Fruit fly (Drosophila melanogaster): Measurements from ENCODE around the gene Gr89a.

The Gr89a gene

DNA sequence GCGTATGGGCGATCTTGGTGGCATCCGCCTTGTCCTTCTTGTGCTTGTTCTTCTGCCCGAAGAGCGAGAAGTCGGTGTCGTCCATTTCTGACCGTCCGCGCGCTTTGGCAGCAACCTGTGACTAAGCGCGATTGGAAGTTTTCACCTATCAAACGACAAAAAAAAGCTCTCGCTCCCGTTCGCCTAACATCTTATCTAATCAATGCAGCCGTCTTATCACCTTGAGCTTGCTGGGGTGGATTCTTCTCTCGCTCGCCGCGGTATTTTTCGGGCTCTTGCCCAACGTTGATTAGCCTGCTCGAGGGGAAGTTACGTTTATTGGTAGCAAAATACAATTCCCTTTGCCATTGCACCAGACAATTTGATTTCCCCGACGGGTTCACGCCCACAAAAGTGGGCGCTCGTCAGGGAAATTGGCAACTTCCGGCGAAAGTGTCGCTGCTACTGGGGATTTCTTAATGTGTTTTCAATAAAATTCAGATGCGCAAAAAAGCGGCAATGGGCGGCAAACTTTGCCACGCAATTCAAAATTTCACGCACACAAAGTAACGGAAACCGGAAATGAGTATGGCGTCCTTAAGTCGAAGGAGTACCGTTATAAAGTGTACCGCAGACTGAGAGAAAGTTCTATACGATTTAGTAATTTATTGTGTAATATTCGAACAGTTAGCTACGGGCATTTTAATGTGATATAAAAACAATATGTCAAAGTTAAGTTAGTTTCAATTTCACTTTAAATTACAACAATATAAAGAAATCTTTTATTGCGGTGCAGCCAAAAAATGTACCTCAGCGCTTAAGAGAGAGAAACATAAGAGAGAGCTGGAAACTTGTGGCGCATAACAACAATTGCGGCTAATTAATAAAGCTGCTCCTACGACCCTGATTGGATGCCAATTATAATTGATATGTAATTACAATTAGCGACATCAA, 2.4 kb upstream of the Gr89a start, which contains the start of gene Decay (continued):
- TF ChIP-seq CG6792 (GFP tag; optimal IDR thresholded peaks at IDR 0.05) (peak; percentile 30), Met (GFP tag; optimal IDR thresholded peaks at IDR 0.05) (peak; percentile 65), CG4318 (GFP tag; optimal IDR thresholded peaks at IDR 0.05) (no peak), esn (GFP tag; optimal IDR thresholded peaks at IDR 0.05) (peak; percentile 73), CG16779 (tag; optimal IDR thresholded peaks at IDR 0.05) (no peak), lz (GFP tag; optimal IDR thresholded peaks at IDR 0.05) (peak; percentile 48), Sox102F (GFP tag; optimal IDR thresholded peaks at IDR 0.05) (peak; percentile 61), Hr39 (GFP tag; optimal IDR thresholded peaks at IDR 0.05) (peak; percentile 55), topi (GFP tag; optimal IDR thresholded peaks at IDR 0.05) (peak; percentile 65), CG15336 (GFP tag; IDR thresholded peaks at IDR 0.05) (peak; percentile 52), fd85E (GFP tag; optimal IDR thresholded peaks at IDR 0.05) (no peak), pdm3 (GFP tag; optimal IDR thresholded peaks at IDR 0.05) (peak; percentile 51), Ets21C (GFP tag; optimal IDR thresholded peaks at IDR 0.05) (peak; percentile 45), cyc (GFP tag; optimal IDR thresholded peaks at IDR 0.05) (peak; percentile 37), CG8119 (GFP tag; IDR thresholded peaks at IDR 0.05) (peak; percentile 58; the same call in 2 of the 3 replicates), salr (GFP tag; optimal IDR thresholded peaks at IDR 0.05) (peak in 1 of 2 experiments; percentile 15), dsx (GFP tag; optimal IDR thresholded peaks at IDR 0.05; ENCODE audit: poor library complexity, severe bottlenecking) (no peak), svp (GFP tag) (peak; percentile 81), Smox (GFP tag; optimal IDR thresholded peaks at IDR 0.05) (peak; percentile 53), vri (GFP tag; optimal IDR thresholded peaks at IDR 0.05) (no peak), fkh (GFP tag; optimal IDR thresholded peaks at IDR 0.05) (no peak)

- TF ChIP-seq fd59A (GFP tag; optimal IDR thresholded peaks at IDR 0.05) (peak; percentile 30), topi (GFP tag; optimal IDR thresholded peaks at IDR 0.05) (peak; percentile 61), CG15336 (GFP tag; IDR thresholded peaks at IDR 0.05) (peak; percentile 76), spab (GFP tag; optimal IDR thresholded peaks at IDR 0.05) (peak; percentile 31), Hr4 (GFP tag; optimal IDR thresholded peaks at IDR 0.05) (peak; percentile 62), acj6 (GFP tag; optimal IDR thresholded peaks at IDR 0.05) (peak; percentile 61), Eip78C (GFP tag) (peak; percentile 93), Ets96B (tag; optimal IDR thresholded peaks at IDR 0.05) (peak; percentile 60), CG10631 (GFP tag; optimal IDR thresholded peaks at IDR 0.05) (peak; percentile 70), CG11902 (GFP tag; optimal IDR thresholded peaks at IDR 0.05) (peak; percentile 35), Hr38 (GFP tag; optimal IDR thresholded peaks at IDR 0.05) (no peak), CG7368 (GFP tag; optimal IDR thresholded peaks at IDR 0.05) (peak; percentile 34), dac (GFP tag; optimal IDR thresholded peaks at IDR 0.05) (peak; percentile 49), fd85E (GFP tag; optimal IDR thresholded peaks at IDR 0.05) (no peak), fkh (GFP tag; optimal IDR thresholded peaks at IDR 0.05) (no peak), cyc (GFP tag; optimal IDR thresholded peaks at IDR 0.05) (peak; percentile 78), Sox14 (GFP tag; optimal IDR thresholded peaks at IDR 0.05) (peak; percentile 59), eg (GFP tag; IDR thresholded peaks at IDR 0.05) (peak; percentile 90), Ets21C (GFP tag; optimal IDR thresholded peaks at IDR 0.05) (peak; percentile 19), Met (GFP tag; optimal IDR thresholded peaks at IDR 0.05) (peak; percentile 77), CG6792 (GFP tag; optimal IDR thresholded peaks at IDR 0.05) (peak; percentile 58), CG6854 (GFP tag; optimal IDR thresholded peaks at IDR 0.05) (no peak), Hr39 (GFP tag; optimal IDR thresholded peaks at IDR 0.05) (peak; percentile 71), CG4318 (GFP tag; optimal IDR thresholded peaks at IDR 0.05) (peak; percentile 16), CG16779 (tag; optimal IDR thresholded peaks at IDR 0.05) (peak; percentile 15), CG11762 (GFP tag; optimal IDR thresholded peaks at IDR 0.05; ENCODE audit: insufficient read depth) (peak; percentile 47), achi (GFP tag; optimal IDR thresholded peaks at IDR 0.05) (peak; percentile 69), net (GFP tag; optimal IDR thresholded peaks at IDR 0.05) (peak; percentile 70), esn (GFP tag; optimal IDR thresholded peaks at IDR 0.05) (peak; percentile 78), CG34406 (GFP tag; optimal IDR thresholded peaks at IDR 0.05) (peak; percentile 73), lz (GFP tag; optimal IDR thresholded peaks at IDR 0.05) (peak; percentile 77), CG1621 (tag; optimal IDR thresholded peaks at IDR 0.05) (peak; percentile 60), Lpt (GFP tag; optimal IDR thresholded peaks at IDR 0.05) (peak; percentile 26), ss (GFP tag; optimal IDR thresholded peaks at IDR 0.05) (peak in 1 of 2 experiments; percentile 3), pdm3 (GFP tag; optimal IDR thresholded peaks at IDR 0.05) (peak; percentile 70), CG9139 (GFP tag; optimal IDR thresholded peaks at IDR 0.05) (peak; percentile 11), CG3919 (GFP tag; optimal IDR thresholded peaks at IDR 0.05) (peak; percentile 80), CG11294 (GFP tag; IDR thresholded peaks at IDR 0.05) (peak; percentile 66), salr (GFP tag; optimal IDR thresholded peaks at IDR 0.05) (peak in 1 of 2 experiments; percentile 41)
Observed at dm6 chr3R:16497379-16497778, 1.4 kb downstream of the Gr89a start.
